Worm (Caenorhabditis elegans) whole organism, L2 larva: ENCODE data around the gene rsp-6.

Source experiments
- R02D3.7 ChIP-seq: fragments of 150-350 bp; optimal IDR thresholded peaks from 2 replicates; lab custom pipeline; 2014; ENCODE audit warnings: missing biosample characterization, missing genetic modification characterization
- ZK546.5 ChIP-seq: sonication (generic microtip); optimal IDR thresholded peaks from 2 replicates; lab custom pipeline; 2017; ENCODE audit warnings: missing biosample characterization, missing genetic modification characterization
- alr-1 ChIP-seq: fragments of 150-350 bp; optimal IDR thresholded peaks from 2 replicates; lab custom pipeline; 2014; ENCODE audit warnings: missing biosample characterization, missing genetic modification characterization
- dmd-4 ChIP-seq: sonication (generic microtip); optimal IDR thresholded peaks from 2 replicates; lab custom pipeline; 2017; ENCODE audit warnings: missing biosample characterization, missing genetic modification characterization
- lin-13 ChIP-seq: fragments of 150-350 bp; optimal IDR thresholded peaks from 2 replicates; lab custom pipeline; 2014; ENCODE audit warnings: missing biosample characterization, missing genetic modification reagents, missing genetic modification characterization
- mdl-1 ChIP-seq, 2 experiments: fragments of 150-350 bp in 1 of 2; sonication (generic microtip) in 1 of 2; optimal IDR thresholded peaks; 2 replicates each; lab custom pipeline; 2017; ENCODE audit warnings: missing biosample characterization in 2 of 2, missing genetic modification characterization in 2 of 2
- unc-62 ChIP-seq: fragments of 150-350 bp; optimal IDR thresholded peaks from 2 replicates; lab custom pipeline; 2014; ENCODE audit warnings: missing biosample characterization, missing genetic modification reagents, missing genetic modification characterization

ce11 chrIV:7815683-7816183 lies 24.7 kb upstream of the rsp-6 start, which contains the start of gene cdgs-1:
- TF ChIP-seq unc-62 (GFP tag; lab: Kevin White, UChicago) (no peak), mdl-1 (tag; optimal IDR thresholded peaks at IDR 0.05; lab: Kevin White, UChicago) (peak; percentile 62 to 64), R02D3.7 (tag; lab: Kevin White, UChicago) (no peak), alr-1 (tag; lab: Kevin White, UChicago) (no peak), dmd-4 (tag; lab: Kevin White, UChicago) (no peak), ZK546.5 (tag; lab: Kevin White, UChicago) (no peak), lin-13 (no peak)
